Worm (Caenorhabditis elegans): Measurements from ENCODE around the gene C30B5.17.

Gene C30B5.17

DNA sequence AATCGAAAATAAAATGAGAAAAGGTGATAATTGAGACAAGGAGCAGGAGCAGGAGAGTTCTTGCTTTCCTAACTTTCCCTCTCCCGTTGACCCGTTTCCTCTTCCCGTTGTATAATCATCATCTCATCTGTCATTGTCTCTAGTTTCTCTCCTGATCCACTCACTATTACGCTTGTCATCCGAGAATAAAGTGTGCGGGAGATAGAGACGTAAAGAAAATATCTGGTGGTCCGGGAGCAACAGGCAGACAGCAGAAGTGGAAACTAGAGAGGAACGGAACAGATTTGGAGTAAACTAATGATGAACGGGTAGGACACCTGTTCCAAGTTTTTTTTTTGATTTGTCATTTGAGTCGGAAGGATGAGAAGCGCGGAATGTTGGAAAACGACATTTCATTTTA, 32.6 kb downstream of the C30B5.17 start:
- TF ChIP-seq sox-4 (tag; optimal IDR thresholded peaks at IDR 0.05) (no peak), rnt-1 (tag; optimal IDR thresholded peaks at IDR 0.05) (peak; percentile 25), lin-35 (GFP tag; optimal IDR thresholded peaks at IDR 0.05) (no peak), pax-3 (tag; optimal IDR thresholded peaks at IDR 0.05) (no peak), swsn-7 (tag; optimal IDR thresholded peaks at IDR 0.05) (no peak), efl-3 (GFP tag; optimal IDR thresholded peaks at IDR 0.05) (no peak), lin-15B (tag; optimal IDR thresholded peaks at IDR 0.05) (no peak), nhr-20 (tag; optimal IDR thresholded peaks at IDR 0.05) (no peak), unc-98 (GFP tag; IDR thresholded peaks at IDR 0.05) (no peak), efl-1 (optimal IDR thresholded peaks at IDR 0.05) (no peak), efl-1 (GFP tag; optimal IDR thresholded peaks at IDR 0.05 in 1 of 2) (peak in 1 of 2 experiments; percentile 29), unc-130 (tag; optimal IDR thresholded peaks at IDR 0.05) (peak; percentile 3), ceh-63 (GFP tag; optimal IDR thresholded peaks at IDR 0.05) (no peak), blmp-1 (tag; optimal IDR thresholded peaks at IDR 0.05) (no peak), unc-30 (tag; optimal IDR thresholded peaks at IDR 0.05) (no peak), mef-2 (tag; optimal IDR thresholded peaks at IDR 0.05) (no peak), lin-14 (GFP tag; optimal IDR thresholded peaks at IDR 0.05) (peak; percentile 68), nhr-28 (tag; optimal IDR thresholded peaks at IDR 0.05) (no peak), pqm-1 (tag; optimal IDR thresholded peaks at IDR 0.05) (no peak), ztf-4 (tag; optimal IDR thresholded peaks at IDR 0.05) (no peak), egl-27 (tag; optimal IDR thresholded peaks at IDR 0.05) (no peak)

DNA sequence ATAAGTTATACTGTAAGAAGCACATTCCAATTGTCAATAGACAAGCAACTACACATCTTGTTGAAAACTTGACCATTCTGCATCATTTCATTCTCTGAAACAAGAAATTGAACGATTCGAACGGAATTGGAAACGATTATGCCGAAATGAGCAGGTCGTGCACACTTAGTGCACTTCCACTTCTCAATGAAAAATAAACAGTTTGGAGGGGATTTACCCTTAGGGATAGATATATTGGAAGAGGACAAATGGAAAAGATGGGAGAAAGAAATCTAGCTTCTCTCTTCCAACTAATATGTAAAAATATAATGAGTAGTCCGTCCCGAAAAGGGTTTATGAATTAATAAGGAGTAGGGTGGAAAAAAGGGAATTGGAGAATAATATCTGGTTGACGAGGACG, 33.7 kb downstream of the C30B5.17 start, which contains the start of gene hst-3.1:
hst-3.1 (minus strand) TSS at position 101 of the 400 bp plus-strand sequence.
- TF ChIP-seq nhr-20 (tag; optimal IDR thresholded peaks at IDR 0.05) (no peak), ceh-88 (GFP tag; IDR thresholded peaks at IDR 0.05) (no peak)

DNA sequence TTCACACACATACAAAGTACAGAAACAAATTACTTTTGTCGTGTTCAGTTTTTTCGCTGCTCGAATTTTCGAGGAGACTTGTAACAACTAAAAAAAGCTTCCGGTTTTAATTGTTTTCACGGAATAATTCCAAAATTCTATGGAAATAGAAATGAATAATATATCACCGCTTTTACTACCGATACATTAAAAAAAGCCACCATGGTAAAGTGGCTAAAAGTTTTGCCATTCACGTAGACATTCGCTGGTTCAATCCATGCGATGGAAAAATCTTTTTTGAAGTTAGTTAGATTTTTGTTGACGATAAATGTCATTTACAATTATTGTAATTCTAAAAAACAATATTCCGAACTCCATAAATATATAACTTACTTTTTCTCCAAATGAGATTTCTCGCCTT, 34.1 kb downstream of the C30B5.17 start:
- no peak for TF ChIP-seq xbp-1 (tag; optimal IDR thresholded peaks at IDR 0.05)
- TF ChIP-seq mdl-1 (tag; optimal IDR thresholded peaks at IDR 0.05), result no peak
- TF ChIP-seq nhr-71 (tag; optimal IDR thresholded peaks at IDR 0.05), result no peak
- no peak for TF ChIP-seq nhr-76 (tag; optimal IDR thresholded peaks at IDR 0.05)

DNA sequence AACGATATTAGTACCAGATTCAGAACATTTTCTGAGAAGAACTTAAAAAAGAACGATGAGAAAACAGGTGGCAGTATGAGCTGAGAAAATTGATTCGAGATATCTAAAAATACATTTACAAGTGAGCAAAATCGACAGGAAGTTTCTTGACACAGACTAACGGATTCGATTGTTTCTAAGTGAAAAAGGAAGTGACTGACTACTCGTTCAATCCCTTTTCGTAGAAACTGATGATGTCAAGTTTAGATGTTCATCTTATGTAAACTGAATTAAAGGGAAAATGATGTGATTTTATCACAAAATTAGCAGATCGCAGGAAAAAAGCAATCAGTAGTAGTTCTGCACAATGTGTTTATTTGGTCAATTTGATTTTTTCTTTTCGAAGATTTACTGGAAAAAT, 37.7 kb downstream of the C30B5.17 start:
- TF ChIP-seq lin-14 (GFP tag; optimal IDR thresholded peaks at IDR 0.05) (peak; percentile 14), fkh-10 (GFP tag; optimal IDR thresholded peaks at IDR 0.05) (peak; percentile 64), egl-27 (tag; optimal IDR thresholded peaks at IDR 0.05) (no peak), nhr-84 (tag; optimal IDR thresholded peaks at IDR 0.05) (no peak)

DNA sequence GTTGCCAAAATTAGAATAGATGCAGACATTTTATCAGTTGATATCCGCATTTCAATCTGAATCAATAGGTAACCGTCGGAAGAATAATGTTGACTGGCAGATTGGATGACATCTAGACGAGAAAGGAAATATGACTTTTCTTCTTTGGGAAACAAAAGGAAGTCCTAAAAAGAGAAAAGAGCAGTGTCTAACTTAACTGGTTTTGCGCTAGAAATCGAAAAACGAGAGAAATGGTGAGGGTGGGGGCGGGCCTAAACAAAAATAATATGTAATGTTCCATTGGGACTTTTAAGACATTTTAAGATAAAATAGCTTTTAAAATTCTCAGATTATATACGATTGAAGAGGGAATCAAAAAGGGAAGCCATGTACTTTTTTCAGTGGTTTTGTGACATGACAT, 41.8 kb downstream of the C30B5.17 start, which contains the start of gene exp-1:
exp-1 (minus strand) TSS at position 101 of the 400 bp plus-strand sequence.
- TF ChIP-seq efl-1 (optimal IDR thresholded peaks at IDR 0.05), result no peak
- TF ChIP-seq efl-1 (GFP tag; optimal IDR thresholded peaks at IDR 0.05 in 1 of 2), result peak in 1 of 2 experiments; percentile 35
- no peak for TF ChIP-seq nhr-28 (tag; optimal IDR thresholded peaks at IDR 0.05)
- TF ChIP-seq nhr-77 (tag; optimal IDR thresholded peaks at IDR 0.05), result no peak
- no peak for TF ChIP-seq hlh-17 (GFP tag; optimal IDR thresholded peaks at IDR 0.05; ENCODE audit: borderline replicate concordance)
- TF ChIP-seq ceh-63 (GFP tag; optimal IDR thresholded peaks at IDR 0.05), result no peak
- TF ChIP-seq sox-4 (tag; optimal IDR thresholded peaks at IDR 0.05), result no peak

DNA sequence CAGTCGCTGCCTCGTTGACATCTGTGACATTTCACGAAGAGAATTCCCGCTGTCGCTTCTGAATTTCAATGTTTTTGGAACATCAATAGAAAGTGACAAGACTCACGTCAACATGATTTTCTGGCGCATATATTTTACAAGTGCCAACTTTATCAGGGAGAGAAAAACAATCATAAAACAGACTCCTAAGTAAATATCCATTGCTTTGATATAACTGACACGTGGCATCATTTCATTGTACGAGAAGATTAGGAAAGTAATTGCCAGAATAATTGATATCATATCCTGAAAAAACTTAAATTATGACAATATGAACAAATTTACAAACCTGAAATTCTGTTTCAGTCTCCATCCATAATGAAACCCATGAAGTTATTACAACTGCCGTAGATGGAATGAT, 44.7 kb downstream of the C30B5.17 start:
- TF ChIP-seq alr-1 (tag; optimal IDR thresholded peaks at IDR 0.05; ENCODE audit: borderline replicate concordance) (no peak), nhr-47 (tag; optimal IDR thresholded peaks at IDR 0.05) (no peak), egl-27 (tag; optimal IDR thresholded peaks at IDR 0.05) (no peak), lsy-2 (tag; optimal IDR thresholded peaks at IDR 0.05) (no peak), F16B12.6 (tag; optimal IDR thresholded peaks at IDR 0.05) (no peak), sox-4 (tag; optimal IDR thresholded peaks at IDR 0.05) (no peak), mab-9 (GFP tag; IDR thresholded peaks at IDR 0.05) (no peak), unc-30 (tag; optimal IDR thresholded peaks at IDR 0.05) (no peak), nhr-85 (tag) (no peak), fkh-10 (GFP tag; optimal IDR thresholded peaks at IDR 0.05) (no peak), isw-1 (GFP tag; IDR thresholded peaks at IDR 0.05) (no peak), mef-2 (tag; optimal IDR thresholded peaks at IDR 0.05) (no peak), ceh-82 (tag; optimal IDR thresholded peaks at IDR 0.05) (no peak), lin-14 (GFP tag; optimal IDR thresholded peaks at IDR 0.05) (no peak), ama-1 (optimal IDR thresholded peaks at IDR 0.05) (no peak), hpl-2 (GFP tag; optimal IDR thresholded peaks at IDR 0.05) (no peak), swsn-7 (tag; optimal IDR thresholded peaks at IDR 0.05) (no peak)
